Worm (Caenorhabditis elegans) whole organism, L1 larva: Measurements from ENCODE around the gene C40H1.9.

Experiments
- elt-2 ChIP-seq: sonication (generic microtip); optimal IDR thresholded peaks from 2 replicates; lab custom pipeline; 2016; ENCODE audit warnings: missing genetic modification characterization, mild to moderate bottlenecking, inconsistent platforms, missing compliant biosample characterization, missing genetic modification reagents
- unc-62 ChIP-seq: fragments of 150-350 bp; optimal IDR thresholded peaks from 2 replicates; lab custom pipeline; 2014; ENCODE audit warnings: missing biosample characterization, missing genetic modification reagents, missing genetic modification characterization

- TF ChIP-seq unc-62 (GFP tag; lab: Kevin White, UChicago), result no peak
- peak; percentile 47 for TF ChIP-seq elt-2 (tag; lab: Kevin White, UChicago)
Measured at ce11 chrIII:9270183-9270582, 49.6 kb upstream of the C40H1.9 start.
